Worm (Caenorhabditis elegans) whole organism, L1 larva: ENCODE data around the gene K07F5.7.

ENCODE experiments used
- C16A3.4 ChIP-seq: fragments of 150-350 bp; optimal IDR thresholded peaks from 2 replicates; lab custom pipeline; 2014; ENCODE audit warnings: missing biosample characterization, missing genetic modification characterization
- C34B4.2 ChIP-seq: sonication (generic microtip); optimal IDR thresholded peaks from 2 replicates; lab custom pipeline; 2017; ENCODE audit warnings: mild to moderate bottlenecking, missing genetic modification characterization, missing compliant biosample characterization
- aha-1 ChIP-seq: fragments of 150-350 bp; optimal IDR thresholded peaks from 2 replicates; lab custom pipeline; 2014; ENCODE audit warnings: missing biosample characterization, missing genetic modification characterization
- alr-1 ChIP-seq: fragments of 200-800 bp; sonication (Bioruptor generic); optimal IDR thresholded peaks from 2 replicates; lab custom pipeline; 2018; ENCODE audit warnings: borderline replicate concordance, mild to moderate bottlenecking, missing genetic modification characterization, missing compliant biosample characterization
- aly-2 ChIP-seq: fragments of 150-350 bp; optimal IDR thresholded peaks from 2 replicates; lab custom pipeline; 2014; ENCODE audit warnings: missing biosample characterization, missing genetic modification characterization
- blmp-1 ChIP-seq: fragments of 150-350 bp; optimal IDR thresholded peaks from 2 replicates; lab custom pipeline; 2014; ENCODE audit warnings: missing biosample characterization, missing genetic modification characterization
- ceh-63 ChIP-seq: fragments of 200-800 bp; sonication (Bioruptor generic); optimal IDR thresholded peaks from 2 replicates; lab custom pipeline; 2018; ENCODE audit warnings: mild to moderate bottlenecking, missing genetic modification characterization, missing compliant biosample characterization
- ceh-8 ChIP-seq: fragments of 200-800 bp; sonication (Bioruptor generic); optimal IDR thresholded peaks from 2 replicates; lab custom pipeline; 2018; ENCODE audit warnings: mild to moderate bottlenecking, missing genetic modification characterization, moderate library complexity, missing compliant biosample characterization
- ceh-82 ChIP-seq, 3 experiments: fragments of 150-350 bp in 1 of 3; sonication (generic microtip) in 2 of 3; optimal IDR thresholded peaks; 2 replicates each; lab custom pipeline; 2014 to 2017; ENCODE audit warnings: missing biosample characterization in 3 of 3, missing genetic modification characterization in 3 of 3
- ceh-88 ChIP-seq: fragments of 200-800 bp; sonication (Bioruptor generic); IDR thresholded peaks from 2 replicates; pipeline ENCODE4 v1.3.6; 2022; ENCODE audit warnings: missing genetic modification characterization, missing compliant biosample characterization
- dpl-1 ChIP-seq, 3 experiments: fragments of 150-350 bp in 2 of 3; sonication (generic microtip) in 1 of 3; optimal IDR thresholded peaks; 2 replicates each; lab custom pipeline; 2014 to 2017; ENCODE audit warnings: missing biosample characterization in 3 of 3, missing genetic modification characterization in 3 of 3, missing genetic modification reagents in 3 of 3
- efl-1 ChIP-seq, 4 experiments: fragments of 150-350 bp; optimal IDR thresholded peaks in 3 of 4; peaks in 1 of 4; 1 replicate in 1 of 4; 2 replicates in 3 of 4; lab custom pipeline; 2014; ENCODE audit warnings: missing biosample characterization in 2 of 4, missing genetic modification characterization in 2 of 4, missing genetic modification reagents in 2 of 4
- egl-13 ChIP-seq: sonication (generic microtip); optimal IDR thresholded peaks from 2 replicates; lab custom pipeline; 2016; ENCODE audit warnings: missing genotype, missing genetic modification reagents, missing genetic modification characterization, missing compliant biosample characterization
- egl-27 ChIP-seq, 2 experiments: fragments of 150-350 bp in 1 of 2; sonication (generic microtip); optimal IDR thresholded peaks; 3 replicates each; lab custom pipeline; 2017 to 2018; ENCODE audit warnings: missing biosample characterization in 2 of 2, missing genetic modification characterization in 2 of 2, missing genetic modification reagents in 2 of 2
- elt-2 ChIP-seq: sonication (generic microtip); optimal IDR thresholded peaks from 2 replicates; lab custom pipeline; 2016; ENCODE audit warnings: missing genetic modification characterization, mild to moderate bottlenecking, inconsistent platforms, missing compliant biosample characterization, missing genetic modification reagents
- fkh-4 ChIP-seq: sonication (generic microtip); optimal IDR thresholded peaks from 2 replicates; lab custom pipeline; 2016; ENCODE audit warnings: missing compliant biosample characterization, missing genetic modification characterization, borderline replicate concordance
- grh-1 ChIP-seq: fragments of 200-800 bp; sonication (Bioruptor generic); IDR thresholded peaks from 2 replicates; pipeline ENCODE4 v1.3.6; 2022; ENCODE audit warnings: missing genetic modification reagents, missing genetic modification characterization, missing compliant biosample characterization
- hlh-17 ChIP-seq: fragments of 200-800 bp; sonication (Bioruptor generic); optimal IDR thresholded peaks from 2 replicates; lab custom pipeline; 2018; ENCODE audit warnings: missing genetic modification characterization, mild to moderate bottlenecking, missing compliant biosample characterization, moderate library complexity, borderline replicate concordance
- hpl-2 ChIP-seq: fragments of 150-350 bp; optimal IDR thresholded peaks from 2 replicates; lab custom pipeline; 2014; ENCODE audit warnings: missing biosample characterization, missing genetic modification reagents, missing genetic modification characterization
- jun-1 ChIP-seq: fragments of 150-350 bp; optimal IDR thresholded peaks from 2 replicates; lab custom pipeline; 2014; ENCODE audit warnings: missing biosample characterization, missing genetic modification reagents, missing genetic modification characterization
- mef-2 ChIP-seq: fragments of 150-350 bp; optimal IDR thresholded peaks from 2 replicates; lab custom pipeline; 2014; ENCODE audit warnings: missing biosample characterization, missing genetic modification characterization
- nhr-11 ChIP-seq: fragments of 150-350 bp; optimal IDR thresholded peaks from 2 replicates; lab custom pipeline; 2014; ENCODE audit warnings: missing biosample characterization, missing genetic modification characterization
- nhr-12 ChIP-seq: sonication (generic microtip); optimal IDR thresholded peaks from 2 replicates; lab custom pipeline; 2017; ENCODE audit warnings: missing biosample characterization, missing genetic modification characterization
- nhr-20 ChIP-seq: sonication (generic microtip); optimal IDR thresholded peaks from 2 replicates; lab custom pipeline; 2016; ENCODE audit warnings: mild to moderate bottlenecking, missing genetic modification characterization, missing compliant biosample characterization
- nhr-71 ChIP-seq: sonication (generic microtip); optimal IDR thresholded peaks from 2 replicates; lab custom pipeline; 2016; ENCODE audit warnings: mild to moderate bottlenecking, missing genetic modification characterization, moderate library complexity, missing compliant biosample characterization
- nhr-77 ChIP-seq: fragments of 150-350 bp; optimal IDR thresholded peaks from 2 replicates; lab custom pipeline; 2014; ENCODE audit warnings: missing biosample characterization, missing genetic modification characterization
- pqm-1 ChIP-seq: sonication (generic microtip); optimal IDR thresholded peaks from 3 replicates; lab custom pipeline; 2017; ENCODE audit warnings: missing biosample characterization, missing genetic modification characterization
- snu-23 ChIP-seq: sonication (generic microtip); optimal IDR thresholded peaks from 2 replicates; lab custom pipeline; 2016; ENCODE audit warnings: missing genetic modification characterization, missing compliant biosample characterization
- sptf-1 ChIP-seq: fragments of 150-350 bp; optimal IDR thresholded peaks from 2 replicates; lab custom pipeline; 2014; ENCODE audit warnings: missing biosample characterization, missing genetic modification characterization
- sup-37 ChIP-seq: fragments of 200-800 bp; sonication (Bioruptor generic); optimal IDR thresholded peaks from 2 replicates; lab custom pipeline; 2018; ENCODE audit warnings: mild to moderate bottlenecking, missing genetic modification characterization, missing compliant biosample characterization
- swsn-7 ChIP-seq: sonication (generic microtip); optimal IDR thresholded peaks from 2 replicates; lab custom pipeline; 2016; ENCODE audit warnings: missing genetic modification characterization, missing compliant biosample characterization
- tlp-1 ChIP-seq: fragments of 150-350 bp; optimal IDR thresholded peaks from 2 replicates; lab custom pipeline; 2014; ENCODE audit warnings: missing biosample characterization, missing genetic modification characterization
- xbp-1 ChIP-seq: sonication (generic microtip); optimal IDR thresholded peaks from 2 replicates; lab custom pipeline; 2016; ENCODE audit warnings: missing genetic modification characterization, missing compliant biosample characterization
- zip-4 ChIP-seq: fragments of 200-800 bp; sonication (Bioruptor generic); optimal IDR thresholded peaks from 2 replicates; lab custom pipeline; 2018; ENCODE audit warnings: mild to moderate bottlenecking, missing genetic modification characterization, moderate library complexity, missing compliant biosample characterization

The K07F5.7 gene

ce11 chrIV:9825196-9825744 is 22.7 kb downstream of the K07F5.7 start, which contains the start of gene mtr-4 (continued):
- TF ChIP-seq aly-2 (tag; lab: Kevin White, UChicago): no peak
- TF ChIP-seq alr-1 (tag; lab: Kevin White, UChicago): no peak

- TF ChIP-seq aly-2 (tag; lab: Kevin White, UChicago) (no peak), hlh-17 (GFP tag; lab: Kevin White, UChicago) (no peak), ceh-82 (tag; optimal IDR thresholded peaks at IDR 0.05; lab: Kevin White, UChicago) (no peak), grh-1 (GFP tag; lab: Robert Waterston, UW) (no peak), fkh-4 (tag; lab: Kevin White, UChicago) (no peak), egl-27 (tag; optimal IDR thresholded peaks at IDR 0.05; lab: Kevin White, UChicago) (no peak), efl-1 (optimal IDR thresholded peaks at IDR 0.05; lab: Kevin White, UChicago) (no peak), efl-1 (GFP tag; optimal IDR thresholded peaks at IDR 0.05 in 1 of 2; lab: Kevin White, UChicago) (peak in 1 of 2 experiments; percentile 89)
- TF ChIP-seq, all 84 proteins: peak for 1
Measured at ce11 chrIV:9824480-9824879, 23.5 kb downstream of the K07F5.7 start, which contains the start of gene catp-6. TSS of gene catp-6 (minus strand) at chrIV:9824580.

ce11 chrIV:9822585-9822984 is 25.4 kb downstream of the K07F5.7 start:
- TF ChIP-seq swsn-7 (no peak), tlp-1 (tag; lab: Kevin White, UChicago) (no peak), hpl-2 (GFP tag; lab: Kevin White, UChicago) (no peak), C34B4.2 (no peak), jun-1 (tag; lab: Kevin White, UChicago) (no peak), snu-23 (GFP tag; lab: Kevin White, UChicago) (no peak), nhr-20 (no peak)
- TF ChIP-seq, all 84 proteins: peak for 0

- TF ChIP-seq C34B4.2: no peak
- TF ChIP-seq blmp-1 (tag; lab: Kevin White, UChicago): peak; percentile 53
Measured at ce11 chrIV:9821621-9822020, 26.4 kb downstream of the K07F5.7 start, which contains the start of gene col-123. TSS of gene col-123 (plus strand) at chrIV:9821921.

- TF ChIP-seq nhr-12 (tag; lab: Kevin White, UChicago) (no peak), nhr-77 (no peak), nhr-11 (no peak), ceh-8 (no peak), sptf-1 (tag; lab: Kevin White, UChicago) (no peak), zip-4 (GFP tag; lab: Kevin White, UChicago) (no peak), ceh-88 (GFP tag; lab: Robert Waterston, UW) (no peak), sup-37 (GFP tag; lab: Kevin White, UChicago) (no peak), ceh-63 (GFP tag; lab: Kevin White, UChicago) (no peak), C16A3.4 (tag; lab: Kevin White, UChicago) (no peak), nhr-71 (tag; lab: Kevin White, UChicago) (no peak), aha-1 (tag; lab: Kevin White, UChicago) (no peak), mef-2 (tag; lab: Kevin White, UChicago) (no peak), snu-23 (GFP tag; lab: Kevin White, UChicago) (no peak), egl-13 (tag; lab: Kevin White, UChicago) (no peak), pqm-1 (tag; lab: Kevin White, UChicago) (no peak), elt-2 (no peak), xbp-1 (tag; lab: Kevin White, UChicago) (no peak), grh-1 (GFP tag; lab: Robert Waterston, UW) (no peak), dpl-1 (GFP tag; optimal IDR thresholded peaks at IDR 0.05; lab: Kevin White, UChicago) (no peak)
Measured at ce11 chrIV:9815432-9815831, 32.5 kb downstream of the K07F5.7 start, which contains the start of gene egl-20. TSS of gene egl-20 (minus strand) at chrIV:9815532.
